Worm (Caenorhabditis elegans) whole organism, L4 larva: ENCODE data around the gene ric-4.
A peak's percentile ranks its signal among the peaks of the same experiment; 100 is the strongest.

Experiments used
- D1046.2 ChIP-seq: fragments of 200-800 bp; sonication (Bioruptor generic); IDR thresholded peaks from 2 replicates; pipeline ENCODE4 v1.3.6; 2022; ENCODE audit warnings: missing genetic modification characterization, missing compliant biosample characterization
- Y48G9A.11 ChIP-seq: fragments of 200-800 bp; sonication (Bioruptor generic); IDR thresholded peaks from 2 replicates; pipeline ENCODE4 v1.3.6; 2022; ENCODE audit warnings: missing genetic modification reagents, missing genetic modification characterization, missing compliant biosample characterization
- Y5F2A.4 ChIP-seq: fragments of 200-800 bp; sonication (Bioruptor generic); optimal IDR thresholded peaks from 2 replicates; lab custom pipeline; 2018; ENCODE audit warnings: mild to moderate bottlenecking, missing genetic modification characterization, missing compliant biosample characterization
- Y75B8A.6 ChIP-seq: fragments of 200-800 bp; sonication (Bioruptor generic); IDR thresholded peaks from 2 replicates; pipeline ENCODE4 v1.3.6; 2022; ENCODE audit warnings: missing genetic modification reagents, missing genetic modification characterization, missing compliant biosample characterization
- ZK546.5 ChIP-seq, 2 experiments: sonication (generic microtip); optimal IDR thresholded peaks; 2 replicates each; lab custom pipeline; 2017; ENCODE audit warnings: missing biosample characterization in 2 of 2, missing genetic modification characterization in 2 of 2
- aha-1 ChIP-seq: fragments of 150-350 bp; peaks from one replicate; lab custom pipeline; 2014; ENCODE audit warnings: missing biosample characterization, missing genetic modification characterization
- arid-1 ChIP-seq: fragments of 200-800 bp; sonication (Bioruptor generic); conservative IDR thresholded peaks from 2 replicates; pipeline ENCODE4 v1.3.6; 2022; ENCODE audit warnings: missing genetic modification reagents, missing genetic modification characterization, missing compliant biosample characterization
- attf-4 ChIP-seq: sonication (generic microtip); optimal IDR thresholded peaks from 3 replicates; lab custom pipeline; 2017; ENCODE audit warnings: missing biosample characterization, missing genetic modification characterization
- ceh-28 ChIP-seq: fragments of 150-350 bp; optimal IDR thresholded peaks from 2 replicates; lab custom pipeline; 2014; ENCODE audit warnings: missing biosample characterization, missing genetic modification reagents, missing genetic modification characterization
- daf-16 ChIP-seq, 3 experiments: sonication (generic microtip); optimal IDR thresholded peaks; 2 replicates each; lab custom pipeline; 2016 to 2017; ENCODE audit warnings: missing genetic modification characterization in 3 of 3, missing genetic modification reagents in 3 of 3, mild to moderate bottlenecking in 2 of 3, missing compliant biosample characterization in 2 of 3, missing biosample characterization in 1 of 3, moderate library complexity in 1 of 3
- dmd-6 ChIP-seq: fragments of 200-800 bp; sonication (Bioruptor generic); IDR thresholded peaks from 2 replicates; pipeline ENCODE4 v1.3.6; 2022; ENCODE audit warnings: missing genetic modification reagents, missing genetic modification characterization, missing compliant biosample characterization
- dmd-9 ChIP-seq: fragments of 200-800 bp; sonication (Bioruptor generic); IDR thresholded peaks from 2 replicates; pipeline ENCODE4 v1.3.6; 2022; ENCODE audit warnings: missing genetic modification reagents, missing genetic modification characterization, missing compliant biosample characterization
- duxl-1 ChIP-seq: sonication (generic microtip); optimal IDR thresholded peaks from 2 replicates; lab custom pipeline; 2016; ENCODE audit warnings: mild to moderate bottlenecking, missing genetic modification characterization, moderate library complexity, missing compliant biosample characterization; ENCODE audit not compliant: poor library complexity
- dve-1 ChIP-seq: sonication (generic microtip); optimal IDR thresholded peaks from 2 replicates; lab custom pipeline; 2017; ENCODE audit warnings: antibody characterized with exemption, mild to moderate bottlenecking, missing genetic modification characterization, missing compliant biosample characterization; ENCODE audit not compliant: insufficient read depth
- fos-1 ChIP-seq: fragments of 150-350 bp; optimal IDR thresholded peaks from 2 replicates; lab custom pipeline; 2014; ENCODE audit warnings: missing biosample characterization, missing genetic modification characterization
- gei-8 ChIP-seq: fragments of 200-800 bp; sonication (Bioruptor generic); optimal IDR thresholded peaks from 2 replicates; lab custom pipeline; 2018; ENCODE audit warnings: mild to moderate bottlenecking, missing genetic modification characterization, missing compliant biosample characterization
- hif-1 ChIP-seq, 2 experiments: sonication (generic microtip); optimal IDR thresholded peaks; 2 replicates each; lab custom pipeline; 2016 to 2017; ENCODE audit warnings: missing compliant biosample characterization in 2 of 2, missing genetic modification characterization in 2 of 2, missing genetic modification reagents in 2 of 2, missing genotype in 2 of 2, mild to moderate bottlenecking in 1 of 2
- hlh-11 ChIP-seq: fragments of 200-800 bp; sonication (Bioruptor generic); optimal IDR thresholded peaks from 2 replicates; lab custom pipeline; 2018; ENCODE audit warnings: mild to moderate bottlenecking, missing genetic modification characterization, missing compliant biosample characterization
- hlh-30 ChIP-seq: sonication (generic microtip); optimal IDR thresholded peaks from 2 replicates; lab custom pipeline; 2017; ENCODE audit warnings: antibody characterized with exemption, mild to moderate bottlenecking, missing genetic modification characterization, missing compliant biosample characterization; ENCODE audit not compliant: insufficient read depth
- lin-1 ChIP-seq: fragments of 200-800 bp; sonication (Bioruptor generic); IDR thresholded peaks from 2 replicates; pipeline ENCODE4 v1.3.6; 2022; ENCODE audit warnings: missing genetic modification reagents, missing genetic modification characterization, missing compliant biosample characterization
- lin-38 ChIP-seq: fragments of 200-800 bp; sonication (Bioruptor generic); IDR thresholded peaks from 2 replicates; pipeline ENCODE4 v1.3.6; 2022; ENCODE audit warnings: missing genetic modification reagents, missing genetic modification characterization, missing compliant biosample characterization
- lir-3 ChIP-seq: sonication (generic microtip); optimal IDR thresholded peaks from 2 replicates; lab custom pipeline; 2016; ENCODE audit warnings: mild to moderate bottlenecking, missing genetic modification characterization, missing compliant biosample characterization
- madf-5 ChIP-seq, 2 experiments: fragments of 200-800 bp; sonication (Bioruptor generic); IDR thresholded peaks; 2 replicates each; pipeline ENCODE4 v1.3.6; 2022; ENCODE audit warnings: missing compliant biosample characterization in 2 of 2, missing genetic modification characterization in 2 of 2
- mdt-29 ChIP-seq: fragments of 200-800 bp; sonication (Bioruptor generic); IDR thresholded peaks from 2 replicates; pipeline ENCODE4 v1.3.6; 2022; ENCODE audit warnings: missing genetic modification reagents, missing genetic modification characterization, missing compliant biosample characterization
- mes-2 ChIP-seq: sonication (generic microtip); optimal IDR thresholded peaks from 2 replicates; lab custom pipeline; 2016; ENCODE audit warnings: missing genotype, mild to moderate bottlenecking, missing genetic modification characterization, missing compliant biosample characterization; ENCODE audit not compliant: poor library complexity, severe bottlenecking
- nhr-11 ChIP-seq: fragments of 150-350 bp; optimal IDR thresholded peaks from 2 replicates; lab custom pipeline; 2014; ENCODE audit warnings: missing biosample characterization, missing genetic modification characterization
- nhr-237 ChIP-seq: sonication (generic microtip); optimal IDR thresholded peaks from 2 replicates; lab custom pipeline; 2017; ENCODE audit warnings: missing biosample characterization, missing genetic modification characterization
- nhr-28 ChIP-seq: fragments of 150-350 bp; optimal IDR thresholded peaks from 2 replicates; lab custom pipeline; 2014; ENCODE audit warnings: missing biosample characterization, missing genetic modification characterization
- nhr-42 ChIP-seq: fragments of 200-800 bp; sonication (Bioruptor generic); IDR thresholded peaks from 2 replicates; pipeline ENCODE4 v1.3.6; 2022; ENCODE audit warnings: missing genetic modification characterization, missing compliant biosample characterization
- nhr-6 ChIP-seq: fragments of 150-350 bp; optimal IDR thresholded peaks from 2 replicates; lab custom pipeline; 2014; ENCODE audit warnings: missing biosample characterization, missing genetic modification characterization
- nhr-76 ChIP-seq: fragments of 150-350 bp; optimal IDR thresholded peaks from 2 replicates; lab custom pipeline; 2014; ENCODE audit warnings: missing biosample characterization, missing genetic modification characterization
- nhr-77 ChIP-seq: fragments of 150-350 bp; optimal IDR thresholded peaks from 2 replicates; lab custom pipeline; 2014; ENCODE audit warnings: missing biosample characterization, missing genetic modification characterization
- php-3 ChIP-seq: fragments of 200-800 bp; sonication (Bioruptor generic); IDR thresholded peaks from 2 replicates; pipeline ENCODE4 v1.3.6; 2022; ENCODE audit warnings: missing genetic modification reagents, missing genetic modification characterization, missing compliant biosample characterization
- pqm-1 ChIP-seq: sonication (generic microtip); optimal IDR thresholded peaks from 2 replicates; lab custom pipeline; 2017; ENCODE audit warnings: missing biosample characterization, missing genetic modification characterization
- sdz-12 ChIP-seq: fragments of 200-800 bp; sonication (Bioruptor generic); optimal IDR thresholded peaks from 2 replicates; lab custom pipeline; 2018; ENCODE audit warnings: mild to moderate bottlenecking, missing genetic modification characterization, missing compliant biosample characterization
- set-16 ChIP-seq: fragments of 200-800 bp; sonication (Bioruptor generic); IDR thresholded peaks from 2 replicates; pipeline ENCODE4 v1.3.6; 2022; ENCODE audit warnings: missing genetic modification reagents, missing genetic modification characterization, missing compliant biosample characterization
- snpc-1.2 ChIP-seq: fragments of 200-800 bp; sonication (Bioruptor generic); IDR thresholded peaks from 2 replicates; pipeline ENCODE4 v1.3.6; 2022; ENCODE audit warnings: missing genetic modification reagents, missing genetic modification characterization, missing compliant biosample characterization
- spr-1 ChIP-seq: sonication (generic microtip); optimal IDR thresholded peaks from 2 replicates; lab custom pipeline; 2016; ENCODE audit warnings: mild to moderate bottlenecking, missing genetic modification characterization, missing compliant biosample characterization
- tra-1 ChIP-seq: fragments of 200-800 bp; sonication (Bioruptor generic); IDR thresholded peaks from 2 replicates; pipeline ENCODE4 v1.3.6; 2022; ENCODE audit warnings: missing genetic modification reagents, missing genetic modification characterization, missing compliant biosample characterization
- vab-7 ChIP-seq: fragments of 200-800 bp; sonication (Bioruptor generic); IDR thresholded peaks from 2 replicates; pipeline ENCODE4 v1.3.6; 2022; ENCODE audit warnings: missing genetic modification reagents, missing genetic modification characterization, missing compliant biosample characterization
- zfp-3 ChIP-seq: fragments of 200-800 bp; sonication (Bioruptor generic); conservative IDR thresholded peaks from 2 replicates; pipeline ENCODE4 v1.3.6; 2022; ENCODE audit warnings: missing genetic modification reagents, missing genetic modification characterization, missing compliant biosample characterization
- zip-11 ChIP-seq: fragments of 200-800 bp; sonication (Bioruptor generic); IDR thresholded peaks from 2 replicates; pipeline ENCODE4 v1.3.6; 2022; ENCODE audit warnings: missing genetic modification characterization, missing compliant biosample characterization
- zip-2 ChIP-seq: fragments of 150-350 bp; optimal IDR thresholded peaks from 2 replicates; lab custom pipeline; 2014; ENCODE audit warnings: missing biosample characterization, missing genetic modification characterization

ric-4 gene

DNA sequence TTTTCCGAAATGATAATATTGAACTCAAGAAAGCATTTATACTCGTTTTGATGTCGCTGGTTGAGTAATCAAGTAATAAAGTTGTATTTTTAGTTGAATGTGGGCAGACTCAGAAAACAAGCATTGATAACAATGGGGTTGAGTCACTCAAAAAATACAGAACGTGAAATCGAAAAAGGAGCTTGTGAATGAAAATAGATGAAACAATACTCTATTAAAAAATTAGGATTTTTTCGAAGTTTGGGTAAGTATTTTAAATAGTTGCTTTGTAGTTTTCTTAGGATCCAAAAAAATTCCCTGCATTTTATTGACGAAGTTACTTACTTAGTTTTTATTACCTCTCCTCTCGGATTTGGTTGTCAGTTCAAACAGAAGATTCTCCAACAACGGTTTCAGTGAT lies 13.3 kb upstream of the ric-4 start, which contains the start of gene lys-3:
Gene lys-3, minus strand, starts transcription at position 101 of the 400 bp plus-strand sequence.
- TF ChIP-seq nhr-77 (tag; lab: Kevin White, UChicago) = no peak
- TF ChIP-seq tra-1 (GFP tag; lab: Robert Waterston, UW) = no peak
- TF ChIP-seq nhr-42 (GFP tag; lab: Robert Waterston, UW) = no peak
- no peak for TF ChIP-seq hif-1 (tag; optimal IDR thresholded peaks at IDR 0.05; lab: Kevin White, UChicago)
- TF ChIP-seq arid-1 (GFP tag; lab: Robert Waterston, UW) = no peak
- TF ChIP-seq fos-1 (tag; lab: Kevin White, UChicago) = no peak
- TF ChIP-seq daf-16 (GFP tag; optimal IDR thresholded peaks at IDR 0.05; lab: Kevin White, UChicago) = no peak
- no peak for TF ChIP-seq daf-16 (tag; optimal IDR thresholded peaks at IDR 0.05; lab: Kevin White, UChicago)
- TF ChIP-seq vab-7 = no peak
- no peak for TF ChIP-seq nhr-28 (tag; lab: Kevin White, UChicago)
- TF ChIP-seq spr-1 (tag; lab: Kevin White, UChicago) = no peak
- no peak for TF ChIP-seq hlh-30
- TF ChIP-seq lir-3 (tag; lab: Kevin White, UChicago) = no peak
- TF ChIP-seq ceh-28 (tag; lab: Kevin White, UChicago) = no peak
- TF ChIP-seq sdz-12 = no peak
- TF ChIP-seq D1046.2 (GFP tag; lab: Robert Waterston, UW) = no peak
- TF ChIP-seq zfp-3 = no peak
- no peak for TF ChIP-seq attf-4 (tag; lab: Kevin White, UChicago)

DNA sequence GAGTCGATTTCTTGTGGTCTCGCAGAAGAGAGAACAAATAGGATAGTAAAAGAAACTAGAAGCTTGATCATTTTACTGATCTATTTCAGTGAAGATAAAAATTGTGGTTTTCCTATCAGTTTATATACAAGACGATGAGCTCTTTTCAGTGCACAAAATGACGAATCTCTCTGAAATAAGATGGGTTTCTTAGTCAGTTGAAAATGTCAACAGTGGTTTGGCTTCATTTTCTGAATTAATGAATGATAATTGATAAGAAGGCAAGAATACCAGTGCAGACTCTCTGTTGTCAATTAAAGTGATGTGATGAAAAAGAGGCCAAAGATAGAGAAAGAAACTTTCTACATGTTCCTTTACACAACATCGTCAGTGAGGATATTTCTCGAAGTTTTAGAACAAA lies 11.3 kb upstream of the ric-4 start, which contains the start of gene lys-2:
Gene lys-2, minus strand, starts transcription at position 101 of the 400 bp plus-strand sequence.
- peak; percentile 42 for TF ChIP-seq nhr-6 (tag; lab: Kevin White, UChicago)
- peak; percentile 80 for TF ChIP-seq dmd-6 (GFP tag; lab: Robert Waterston, UW)
- TF ChIP-seq daf-16 (GFP tag; optimal IDR thresholded peaks at IDR 0.05; lab: Kevin White, UChicago) = no peak
- TF ChIP-seq daf-16 (tag; optimal IDR thresholded peaks at IDR 0.05; lab: Kevin White, UChicago) = peak; percentile 94
- peak; percentile 39 for TF ChIP-seq dve-1
- TF ChIP-seq pqm-1 (tag; lab: Kevin White, UChicago) = peak; percentile 88
- TF ChIP-seq nhr-28 (tag; lab: Kevin White, UChicago) = peak; percentile 82
- TF ChIP-seq aha-1 (tag; lab: Kevin White, UChicago) = peak; percentile 29
- no peak for TF ChIP-seq duxl-1 (tag; lab: Kevin White, UChicago)
- TF ChIP-seq zip-11 (GFP tag; lab: Robert Waterston, UW) = no peak
- 0 out of 2 replicates have a peak, but pooled peaks have one; percentile 32 for TF ChIP-seq lin-1 (GFP tag; lab: Robert Waterston, UW)
- no peak for TF ChIP-seq gei-8 (GFP tag; lab: Kevin White, UChicago)
- no peak for TF ChIP-seq Y5F2A.4 (GFP tag; lab: Kevin White, UChicago)

DNA sequence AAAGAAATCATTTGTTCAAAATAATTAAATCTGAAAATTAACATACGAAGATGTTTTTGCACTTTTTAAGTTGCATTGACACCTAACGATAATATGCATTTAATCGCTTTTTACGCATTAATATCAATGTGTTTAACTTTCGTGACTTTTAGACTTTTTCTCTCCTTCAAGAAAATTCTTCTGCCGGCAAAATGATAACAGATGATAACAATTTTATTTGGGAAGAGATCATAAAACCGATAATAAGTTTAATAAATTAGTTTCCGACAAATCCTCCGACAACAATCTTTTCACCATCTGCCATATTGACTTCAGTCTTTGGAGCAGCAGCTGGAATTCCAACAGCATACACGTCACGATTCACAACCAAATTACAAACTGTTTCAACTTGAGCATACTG lies 10.0 kb upstream of the ric-4 start:
- no peak for TF ChIP-seq Y75B8A.6
- peak; percentile 46 for TF ChIP-seq hlh-11 (tag; lab: Kevin White, UChicago)
- TF ChIP-seq ZK546.5 (tag; optimal IDR thresholded peaks at IDR 0.05; lab: Kevin White, UChicago) = no peak
- TF ChIP-seq nhr-237 (tag; lab: Kevin White, UChicago) = no peak
- TF ChIP-seq dmd-9 (GFP tag; lab: Robert Waterston, UW) = no peak
- peak; percentile 83 for TF ChIP-seq dve-1
- peak; percentile 69 for TF ChIP-seq pqm-1 (tag; lab: Kevin White, UChicago)
- TF ChIP-seq nhr-77 (tag; lab: Kevin White, UChicago) = peak; percentile 28
- peak; percentile 82 for TF ChIP-seq php-3 (GFP tag; lab: Robert Waterston, UW)
- no peak for TF ChIP-seq lin-38 (GFP tag; lab: Robert Waterston, UW)
- TF ChIP-seq spr-1 (tag; lab: Kevin White, UChicago) = no peak
- no peak for TF ChIP-seq zip-2
- no peak for TF ChIP-seq mes-2 (tag; lab: Kevin White, UChicago)
- TF ChIP-seq nhr-28 (tag; lab: Kevin White, UChicago) = peak; percentile 70
- TF ChIP-seq nhr-11 (tag; lab: Kevin White, UChicago) = no peak
- peak in 1 of 2 experiments; percentile 18 for TF ChIP-seq hif-1 (tag; optimal IDR thresholded peaks at IDR 0.05; lab: Kevin White, UChicago)
- TF ChIP-seq set-16 = no peak
- no peak for TF ChIP-seq Y48G9A.11 (GFP tag; lab: Robert Waterston, UW)
- no peak for TF ChIP-seq snpc-1.2
- no peak for TF ChIP-seq madf-5 (GFP tag; IDR thresholded peaks at IDR 0.05; lab: Robert Waterston, UW)
- no peak for TF ChIP-seq D1046.2 (GFP tag; lab: Robert Waterston, UW)
- no peak for TF ChIP-seq nhr-76 (tag; lab: Kevin White, UChicago)
- no peak for TF ChIP-seq daf-16 (GFP tag; optimal IDR thresholded peaks at IDR 0.05; lab: Kevin White, UChicago)
- TF ChIP-seq daf-16 (tag; optimal IDR thresholded peaks at IDR 0.05; lab: Kevin White, UChicago) = peak; percentile 88
- TF ChIP-seq aha-1 (tag; lab: Kevin White, UChicago) = no peak
- TF ChIP-seq dmd-6 (GFP tag; lab: Robert Waterston, UW) = peak; percentile 63
- no peak for TF ChIP-seq mdt-29 (GFP tag; lab: Robert Waterston, UW)
